Worm (Caenorhabditis elegans): ENCODE measurements around the gene F25E5.2.

F25E5.2 gene

DNA sequence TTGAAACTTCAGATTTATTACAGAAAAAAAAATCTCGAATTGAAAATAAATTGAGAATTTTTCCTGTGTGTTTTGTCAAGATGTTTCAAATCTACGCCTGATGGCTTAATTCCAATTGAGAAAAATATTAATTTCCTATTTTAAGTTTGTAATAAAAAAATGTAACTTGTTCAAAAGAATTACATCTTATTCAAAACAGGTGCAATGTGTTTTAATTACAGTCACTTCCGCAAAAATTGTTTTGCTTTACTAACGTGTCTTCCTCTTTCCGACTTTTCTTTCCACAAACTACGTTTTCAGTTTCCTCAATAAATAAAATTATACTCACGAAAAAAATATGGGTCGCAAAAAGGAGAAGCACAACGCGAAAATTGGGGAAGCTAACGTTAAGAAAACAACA is 17.1 kb upstream of the F25E5.2 start, which contains the start of gene F25E5.16:
Gene F25E5.16, plus strand, starts transcription at position 301 of the 400 bp plus-strand sequence.
- TF ChIP-seq hmg-1.2 (GFP tag; IDR thresholded peaks at IDR 0.05) (no peak), B0019.2 (GFP tag; conservative IDR thresholded peaks at IDR 0.05) (no peak), lin-40 (tag; optimal IDR thresholded peaks at IDR 0.05) (no peak), lir-1 (GFP tag; conservative IDR thresholded peaks at IDR 0.05) (no peak), egl-44 (GFP tag; IDR thresholded peaks at IDR 0.05) (no peak), mes-4 (tag; optimal IDR thresholded peaks at IDR 0.05) (no peak), dox-1 (GFP tag; IDR thresholded peaks at IDR 0.05) (no peak), ekl-4 (GFP tag; IDR thresholded peaks at IDR 0.05) (no peak)

DNA sequence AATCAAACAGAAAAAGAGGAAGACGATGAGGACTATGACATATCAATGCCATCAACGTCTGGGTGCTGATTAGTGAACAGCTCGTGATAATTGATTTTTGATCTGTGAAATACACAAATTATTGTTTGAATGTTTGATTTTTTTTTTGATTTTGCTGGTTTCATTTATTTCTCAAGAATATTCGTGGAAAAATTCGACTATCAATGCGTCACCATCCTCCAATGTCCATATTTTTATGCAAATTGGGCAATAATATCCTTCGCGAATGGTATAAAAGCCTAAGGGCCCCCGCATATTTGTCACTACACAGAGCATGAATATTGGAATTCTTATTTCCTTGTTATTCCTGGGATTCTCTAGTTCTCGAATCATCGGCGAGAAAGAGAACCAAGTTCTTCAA is 15.3 kb upstream of the F25E5.2 start, which contains the start of gene try-13:
Gene try-13, plus strand, starts transcription at position 301 of the 400 bp plus-strand sequence.
- TF ChIP-seq tbp1 (GFP tag; optimal IDR thresholded peaks at IDR 0.05): no peak
- no peak for TF ChIP-seq F10E7.11 (tag; optimal IDR thresholded peaks at IDR 0.05)
- no peak for TF ChIP-seq lsl-1 (GFP tag; optimal IDR thresholded peaks at IDR 0.05)
- no peak for TF ChIP-seq hlh-26 (GFP tag; conservative IDR thresholded peaks at IDR 0.05)
- no peak for TF ChIP-seq tbx-9 (tag; optimal IDR thresholded peaks at IDR 0.05; ENCODE audit: borderline replicate concordance)
- no peak for TF ChIP-seq ekl-4 (GFP tag; IDR thresholded peaks at IDR 0.05)
- no peak for TF ChIP-seq repo-1 (tag; optimal IDR thresholded peaks at IDR 0.05)
- no peak for TF ChIP-seq K12H6.12 (tag; optimal IDR thresholded peaks at IDR 0.05)
- no peak for TF ChIP-seq nhr-80 (tag; optimal IDR thresholded peaks at IDR 0.05)
- TF ChIP-seq K11D2.4 (GFP tag; IDR thresholded peaks at IDR 0.05): no peak
- no peak for TF ChIP-seq nfyb-1 (GFP tag; IDR thresholded peaks at IDR 0.05)
- no peak for TF ChIP-seq ztf-26 (tag; optimal IDR thresholded peaks at IDR 0.05)
- no peak for TF ChIP-seq ztf-18 (tag; optimal IDR thresholded peaks at IDR 0.05)
- TF ChIP-seq aptf-2 (GFP tag; conservative IDR thresholded peaks at IDR 0.05): no peak

DNA sequence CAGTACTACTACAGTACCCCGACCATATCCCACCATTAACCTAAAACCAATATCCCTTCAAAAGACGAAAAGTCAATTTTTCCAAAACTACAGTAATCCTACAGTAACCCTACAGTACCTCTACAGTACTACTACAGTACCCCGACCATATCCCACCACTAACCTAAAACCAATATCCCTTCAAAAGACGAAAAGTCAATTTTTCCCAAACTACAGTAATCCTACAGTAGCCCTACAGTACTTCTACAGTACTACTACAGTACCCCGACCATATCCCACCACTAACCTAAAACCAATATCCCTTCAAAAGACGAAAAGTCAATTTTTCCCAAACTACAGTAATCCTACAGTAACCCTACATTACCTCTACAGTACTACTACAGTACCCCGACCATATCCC is 11.6 kb upstream of the F25E5.2 start:
- TF ChIP-seq attf-3 (GFP tag; conservative IDR thresholded peaks at IDR 0.05): peak; percentile 62
- 0 out of 2 replicates have a peak, but pooled peaks have one; percentile 33 for TF ChIP-seq sea-2 (GFP tag; IDR thresholded peaks at IDR 0.05)
- 0 out of 2 replicates have a peak, but pooled peaks have one; percentile 53 for TF ChIP-seq egl-18 (GFP tag; IDR thresholded peaks at IDR 0.05)
- TF ChIP-seq ekl-4 (GFP tag; IDR thresholded peaks at IDR 0.05): peak; percentile 21; the same call in 1 of the 2 replicates
- 0 out of 2 replicates have a peak, but pooled peaks have one; percentile 35 for TF ChIP-seq ztf-6 (GFP tag; IDR thresholded peaks at IDR 0.05)
- TF ChIP-seq pbrm-1 (GFP tag; IDR thresholded peaks at IDR 0.05): 0 out of 2 replicates have a peak, but pooled peaks have one; percentile 34
- TF ChIP-seq egrh-3 (GFP tag; IDR thresholded peaks at IDR 0.05): peak; percentile 88
- 0 out of 2 replicates have a peak, but pooled peaks have one; percentile 75 for TF ChIP-seq ztf-25 (GFP tag; IDR thresholded peaks at IDR 0.05)
- TF ChIP-seq Y67H2A.10 (GFP tag; conservative IDR thresholded peaks at IDR 0.05): peak; percentile 19; the same call in 1 of the 2 replicates
- TF ChIP-seq bed-2 (GFP tag; IDR thresholded peaks at IDR 0.05): peak; percentile 9; the same call in 1 of the 2 replicates
- TF ChIP-seq ztf-28 (GFP tag; IDR thresholded peaks at IDR 0.05): 0 out of 2 replicates have a peak, but pooled peaks have one; percentile 43
- TF ChIP-seq bed-1 (GFP tag; IDR thresholded peaks at IDR 0.05): 0 out of 2 replicates have a peak, but pooled peaks have one; percentile 20
- peak; percentile 94; the same call in 1 of the 2 replicates for TF ChIP-seq F37B4.10 (GFP tag; IDR thresholded peaks at IDR 0.05)
- 0 out of 2 replicates have a peak, but pooled peaks have one; percentile 51 for TF ChIP-seq F39B2.1 (GFP tag; IDR thresholded peaks at IDR 0.05)

DNA sequence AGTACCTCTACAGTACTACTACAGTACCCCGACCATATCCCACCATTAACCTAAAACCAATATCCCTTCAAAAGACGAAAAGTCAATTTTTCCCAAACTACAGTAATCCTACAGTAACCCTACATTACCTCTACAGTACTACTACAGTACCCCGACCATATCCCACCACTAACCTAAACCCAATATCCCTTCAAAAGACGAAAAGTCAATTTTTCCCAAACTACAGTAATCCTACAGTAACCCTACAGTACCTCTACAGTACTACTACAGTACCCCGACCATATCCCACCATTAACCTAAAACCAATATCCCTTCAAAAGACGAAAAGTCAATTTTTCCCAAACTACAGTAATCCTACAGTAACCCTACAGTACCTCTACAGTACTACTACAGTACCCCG is 10.8 kb upstream of the F25E5.2 start, which contains the start of gene nhr-141:
Gene nhr-141, plus strand, starts transcription at position 331 of the 400 bp plus-strand sequence.
- peak; percentile 65; the same call in 1 of the 2 replicates for TF ChIP-seq madf-3 (GFP tag; IDR thresholded peaks at IDR 0.05)
- peak; percentile 55 for TF ChIP-seq egrh-3 (GFP tag; IDR thresholded peaks at IDR 0.05)
